Worm (Caenorhabditis elegans): ENCODE measurements around the gene srlf-33.

ce11 chrIV:11928388-11928787, 3.1 kb upstream of the srlf-33 start:
- TF ChIP-seq nhr-77 (tag; optimal IDR thresholded peaks at IDR 0.05) (no peak), ztf-11 (tag; optimal IDR thresholded peaks at IDR 0.05) (no peak), ztf-4 (tag; optimal IDR thresholded peaks at IDR 0.05) (no peak), unc-39 (tag; optimal IDR thresholded peaks at IDR 0.05) (no peak), fkh-10 (GFP tag; optimal IDR thresholded peaks at IDR 0.05) (no peak), fos-1 (tag; optimal IDR thresholded peaks at IDR 0.05) (no peak), ceh-16 (tag; optimal IDR thresholded peaks at IDR 0.05) (no peak), eor-1 (tag; optimal IDR thresholded peaks at IDR 0.05) (no peak), snpc-4 (tag; optimal IDR thresholded peaks at IDR 0.05) (no peak)
